Worm (Caenorhabditis elegans): ENCODE measurements around the gene C41G6.12.
A peak's percentile ranks its signal among the peaks of the same experiment; 100 is the strongest.

Gene C41G6.12

DNA sequence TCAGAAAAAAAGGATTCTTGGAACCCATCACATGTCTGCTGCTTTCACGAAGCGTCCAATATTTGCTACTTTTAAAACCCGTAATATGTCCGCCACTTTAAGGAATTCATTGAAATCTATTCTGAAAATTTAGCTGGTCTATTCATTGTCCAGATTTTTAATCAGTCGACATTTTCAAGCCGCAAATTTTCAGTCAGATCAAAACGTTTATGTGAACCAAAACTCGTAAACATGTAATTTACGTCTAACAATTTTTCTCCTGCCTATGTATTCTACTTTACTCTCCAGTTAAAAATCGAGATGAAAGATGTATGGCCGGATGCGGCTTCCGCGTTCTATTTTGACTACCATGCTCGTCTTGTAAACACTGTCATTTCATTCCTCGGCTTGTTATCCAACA is 9.6 kb downstream of the C41G6.12 start, which contains the start of gene srw-1:
Gene srw-1 (plus strand): TSS at position 301 of the 400 bp plus-strand sequence.
- no peak for TF ChIP-seq pha-4 (tag; optimal IDR thresholded peaks at IDR 0.05)
- TF ChIP-seq ceh-18 (tag; optimal IDR thresholded peaks at IDR 0.05): no peak
- TF ChIP-seq sox-2 (GFP tag; IDR thresholded peaks at IDR 0.05): no peak
- TF ChIP-seq gmeb-2 (tag; optimal IDR thresholded peaks at IDR 0.05): no peak
- no peak for TF ChIP-seq pag-3 (tag; optimal IDR thresholded peaks at IDR 0.05; ENCODE audit: borderline replicate concordance)

DNA sequence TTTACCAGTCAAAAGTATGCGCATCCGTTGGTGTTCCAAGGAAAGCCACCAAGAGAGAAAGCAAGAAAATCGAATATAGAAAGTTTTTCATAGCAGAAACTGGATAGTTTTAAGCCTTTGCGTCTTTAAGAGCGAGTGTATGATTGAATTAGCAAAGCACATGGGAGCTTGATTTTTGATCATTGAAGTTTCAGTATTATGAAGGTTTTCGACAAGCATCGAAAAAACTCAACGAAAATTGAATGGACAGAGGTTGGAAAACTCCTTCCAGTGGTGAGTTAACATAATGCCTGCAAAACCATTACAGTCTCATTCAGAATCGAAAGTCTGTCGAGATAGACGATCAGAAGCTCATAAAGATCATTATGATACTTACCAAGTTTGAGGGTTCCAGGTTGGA is 13.7 kb downstream of the C41G6.12 start, which contains the start of gene Y75B12B.13:
Gene Y75B12B.13 (minus strand): TSS at position 101 of the 400 bp plus-strand sequence.
- TF ChIP-seq npax-4 (tag; optimal IDR thresholded peaks at IDR 0.05): no peak
- no peak for TF ChIP-seq sdc-2 (tag; optimal IDR thresholded peaks at IDR 0.05)
- no peak for TF ChIP-seq ceh-22 (tag; optimal IDR thresholded peaks at IDR 0.05)
- TF ChIP-seq madf-2 (tag; optimal IDR thresholded peaks at IDR 0.05): no peak
- TF ChIP-seq ceh-9 (tag; optimal IDR thresholded peaks at IDR 0.05): no peak

ce11 chrV:15192377-15192776 is 15.2 kb downstream of the C41G6.12 start, which contains the start of gene plc-2:
plc-2 (plus strand) TSS chrV:15192572.
- TF ChIP-seq ceh-24 (tag; optimal IDR thresholded peaks at IDR 0.05): no peak
- no peak for TF ChIP-seq ets-4 (tag; optimal IDR thresholded peaks at IDR 0.05)
- TF ChIP-seq lim-6 (tag; optimal IDR thresholded peaks at IDR 0.05): no peak
- TF ChIP-seq sox-4 (tag; optimal IDR thresholded peaks at IDR 0.05): no peak
- TF ChIP-seq tbx-7 (tag; optimal IDR thresholded peaks at IDR 0.05): no peak
- TF ChIP-seq C08G9.2 (tag; optimal IDR thresholded peaks at IDR 0.05): no peak
- TF ChIP-seq pax-1 (tag; optimal IDR thresholded peaks at IDR 0.05): no peak
- no peak for TF ChIP-seq lin-11 (tag; optimal IDR thresholded peaks at IDR 0.05)

ce11 chrV:15191971-15192370 is 15.6 kb downstream of the C41G6.12 start:
- no peak for TF ChIP-seq ceh-24 (tag; optimal IDR thresholded peaks at IDR 0.05)
- TF ChIP-seq pag-3 (tag; optimal IDR thresholded peaks at IDR 0.05; ENCODE audit: borderline replicate concordance): no peak
- TF ChIP-seq unc-55 (GFP tag; optimal IDR thresholded peaks at IDR 0.05): no peak
- no peak for TF ChIP-seq ref-2 (tag; optimal IDR thresholded peaks at IDR 0.05)
- no peak for TF ChIP-seq syd-9 (tag; optimal IDR thresholded peaks at IDR 0.05)
- TF ChIP-seq che-1 (tag; optimal IDR thresholded peaks at IDR 0.05): no peak
- TF ChIP-seq ceh-31 (tag; optimal IDR thresholded peaks at IDR 0.05): no peak
- TF ChIP-seq tbx-7 (tag; optimal IDR thresholded peaks at IDR 0.05): no peak

DNA sequence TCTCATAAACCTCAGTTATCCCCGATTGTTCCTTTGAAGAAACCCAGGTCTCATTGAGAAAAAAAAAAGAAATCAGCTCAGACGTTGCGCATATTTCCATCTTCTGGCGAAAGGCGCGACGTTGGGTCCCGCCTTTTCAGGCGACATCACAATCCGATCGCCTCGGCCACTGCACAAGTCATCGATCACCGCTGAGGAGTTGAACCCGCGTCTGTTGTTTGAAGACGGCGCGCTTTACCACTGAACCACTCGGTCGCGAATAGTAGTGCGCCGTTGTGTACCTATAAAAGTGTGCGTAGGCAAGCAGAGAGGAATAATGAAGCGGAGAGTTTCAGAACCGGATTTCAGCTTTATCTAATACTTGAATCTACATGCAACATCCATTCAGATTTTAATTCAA is 16.7 kb downstream of the C41G6.12 start, which contains the start of gene Y75B12B.11:
Gene Y75B12B.11 (plus strand): TSS at position 394 of the 400 bp plus-strand sequence.
- TF ChIP-seq npax-4 (tag; optimal IDR thresholded peaks at IDR 0.05) (peak; percentile 74), unc-55 (GFP tag; optimal IDR thresholded peaks at IDR 0.05) (peak; percentile 8), pha-4 (tag; optimal IDR thresholded peaks at IDR 0.05) (no peak), elt-2 (tag; optimal IDR thresholded peaks at IDR 0.05) (peak; percentile 93), fkh-6 (tag; optimal IDR thresholded peaks at IDR 0.05) (peak; percentile 86), gmeb-2 (tag; optimal IDR thresholded peaks at IDR 0.05) (peak; percentile 80), elt-4 (tag; optimal IDR thresholded peaks at IDR 0.05) (peak; percentile 82), pag-3 (tag; optimal IDR thresholded peaks at IDR 0.05; ENCODE audit: borderline replicate concordance) (no peak), ztf-16 (tag; optimal IDR thresholded peaks at IDR 0.05) (peak; percentile 84), rnt-1 (tag; optimal IDR thresholded peaks at IDR 0.05) (peak; percentile 76), lim-6 (tag; optimal IDR thresholded peaks at IDR 0.05) (peak; percentile 46), tbx-2 (tag; optimal IDR thresholded peaks at IDR 0.05) (peak; percentile 86), mec-3 (tag; optimal IDR thresholded peaks at IDR 0.05; ENCODE audit: borderline replicate concordance) (peak; percentile 26), dmd-4 (tag; optimal IDR thresholded peaks at IDR 0.05; ENCODE audit: borderline replicate concordance) (peak; percentile 86), nfya-1 (tag; optimal IDR thresholded peaks at IDR 0.05) (peak; percentile 70), ceh-24 (tag; optimal IDR thresholded peaks at IDR 0.05) (peak; percentile 84), pax-1 (tag; optimal IDR thresholded peaks at IDR 0.05) (no peak), fax-1 (tag; optimal IDR thresholded peaks at IDR 0.05) (peak; percentile 82), ama-1 (optimal IDR thresholded peaks at IDR 0.05) (no peak), tbx-7 (tag; optimal IDR thresholded peaks at IDR 0.05) (peak; percentile 59), zip-5 (tag; optimal IDR thresholded peaks at IDR 0.05) (peak; percentile 50), sox-2 (GFP tag; IDR thresholded peaks at IDR 0.05) (peak; percentile 62; the same call in 1 of the 2 replicates), hlh-8 (tag; optimal IDR thresholded peaks at IDR 0.05) (peak; percentile 84), ceh-48 (tag; optimal IDR thresholded peaks at IDR 0.05) (peak; percentile 74), nhr-232 (tag; optimal IDR thresholded peaks at IDR 0.05) (peak; percentile 84), F13H6.1 (tag; optimal IDR thresholded peaks at IDR 0.05) (peak; percentile 81), eyg-1 (tag; optimal IDR thresholded peaks at IDR 0.05) (peak; percentile 87), ceh-9 (tag; optimal IDR thresholded peaks at IDR 0.05) (peak; percentile 68), pat-9 (tag; optimal IDR thresholded peaks at IDR 0.05) (peak; percentile 88), ahr-1 (tag; optimal IDR thresholded peaks at IDR 0.05) (peak; percentile 71), K02D7.2 (tag; optimal IDR thresholded peaks at IDR 0.05) (peak; percentile 85), Y22D7AL.16 (tag; optimal IDR thresholded peaks at IDR 0.05) (peak; percentile 77)

Data from whole organism, late embryonic.